Worm (Caenorhabditis elegans) whole organism, L3 larva: Measurements from ENCODE around the gene acly-1.

ENCODE experiments used
- R02D3.7 ChIP-seq: fragments of 150-350 bp; optimal IDR thresholded peaks from 2 replicates; lab custom pipeline; 2014; ENCODE audit warnings: missing biosample characterization, missing genetic modification characterization
- ZK546.5 ChIP-seq: sonication (generic microtip); optimal IDR thresholded peaks from 2 replicates; lab custom pipeline; 2017; ENCODE audit warnings: missing biosample characterization, missing genetic modification characterization
- aly-2 ChIP-seq: fragments of 150-350 bp; optimal IDR thresholded peaks from 2 replicates; lab custom pipeline; 2014; ENCODE audit warnings: missing biosample characterization, missing genetic modification characterization
- ama-1 ChIP-seq: fragments of 150-350 bp; optimal IDR thresholded peaks from 2 replicates; lab custom pipeline; 2018
- ceh-16 ChIP-seq: sonication (generic microtip); optimal IDR thresholded peaks from 2 replicates; lab custom pipeline; 2017; ENCODE audit warnings: missing biosample characterization, missing genetic modification characterization
- ceh-28 ChIP-seq: fragments of 150-350 bp; optimal IDR thresholded peaks from 2 replicates; lab custom pipeline; 2014; ENCODE audit warnings: missing biosample characterization, missing genetic modification reagents, missing genetic modification characterization
- daf-12 ChIP-seq: fragments of 150-350 bp; optimal IDR thresholded peaks from 2 replicates; lab custom pipeline; 2014; ENCODE audit warnings: missing biosample characterization, missing genetic modification reagents, missing genetic modification characterization
- egl-27 ChIP-seq: sonication (generic microtip); optimal IDR thresholded peaks from 4 replicates; lab custom pipeline; 2017; ENCODE audit warnings: missing biosample characterization, missing genetic modification reagents, missing genetic modification characterization
- egl-5 ChIP-seq: fragments of 150-350 bp; optimal IDR thresholded peaks from 2 replicates; lab custom pipeline; 2017; ENCODE audit warnings: missing biosample characterization, missing genetic modification reagents, missing genetic modification characterization, inconsistent platforms
- elt-1 ChIP-seq: fragments of 150-350 bp; optimal IDR thresholded peaks from 2 replicates; lab custom pipeline; 2014; ENCODE audit warnings: missing biosample characterization, missing genetic modification characterization
- elt-2 ChIP-seq: sonication (generic microtip); optimal IDR thresholded peaks from 2 replicates; lab custom pipeline; 2016; ENCODE audit warnings: missing genetic modification reagents, mild to moderate bottlenecking, missing genetic modification characterization, missing compliant biosample characterization
- elt-3 ChIP-seq, 3 experiments: fragments of 150-350 bp in 1 of 3; sonication (generic microtip) in 2 of 3; optimal IDR thresholded peaks; 2 replicates in 2 of 3; 4 replicates in 1 of 3; lab custom pipeline; 2014 to 2017; ENCODE audit warnings: missing biosample characterization in 3 of 3, missing genetic modification characterization in 3 of 3
- eor-1 ChIP-seq, 2 experiments: fragments of 150-350 bp; optimal IDR thresholded peaks; 2 replicates each; lab custom pipeline; 2014 to 2018; ENCODE audit warnings: missing biosample characterization in 2 of 2, missing genetic modification characterization in 2 of 2
- fkh-2 ChIP-seq: fragments of 150-350 bp; optimal IDR thresholded peaks from 2 replicates; lab custom pipeline; 2014; ENCODE audit warnings: missing biosample characterization, missing genetic modification reagents, missing genetic modification characterization
- fos-1 ChIP-seq: fragments of 150-350 bp; optimal IDR thresholded peaks from 2 replicates; lab custom pipeline; 2014; ENCODE audit warnings: missing biosample characterization, missing genetic modification characterization
- hmg-11 ChIP-seq: sonication (generic microtip); optimal IDR thresholded peaks from 2 replicates; lab custom pipeline; 2016; ENCODE audit warnings: missing genetic modification characterization, missing compliant biosample characterization
- jun-1 ChIP-seq: fragments of 150-350 bp; optimal IDR thresholded peaks from 2 replicates; lab custom pipeline; 2014; ENCODE audit warnings: missing biosample characterization, missing genetic modification reagents, missing genetic modification characterization
- lin-15B ChIP-seq: fragments of 150-350 bp; optimal IDR thresholded peaks from 2 replicates; lab custom pipeline; 2014; ENCODE audit warnings: missing biosample characterization, missing genetic modification characterization
- lin-39 ChIP-seq: fragments of 150-350 bp; optimal IDR thresholded peaks from 2 replicates; lab custom pipeline; 2018; ENCODE audit warnings: missing biosample characterization, missing genetic modification reagents, missing genetic modification characterization
- lsy-12 ChIP-seq: sonication (generic microtip); optimal IDR thresholded peaks from 2 replicates; lab custom pipeline; 2016; ENCODE audit warnings: mild to moderate bottlenecking, missing genetic modification characterization, missing compliant biosample characterization
- mdl-1 ChIP-seq: fragments of 150-350 bp; optimal IDR thresholded peaks from 2 replicates; lab custom pipeline; 2014; ENCODE audit warnings: missing biosample characterization, missing genetic modification characterization
- mml-1 ChIP-seq: fragments of 150-350 bp; sonication (generic microtip); optimal IDR thresholded peaks from 3 replicates; lab custom pipeline; 2014; ENCODE audit warnings: missing biosample characterization, missing genetic modification characterization
- nfya-1 ChIP-seq: sonication (generic microtip); optimal IDR thresholded peaks from 2 replicates; lab custom pipeline; 2017; ENCODE audit warnings: missing genetic modification characterization, mild to moderate bottlenecking, missing compliant biosample characterization, antibody characterized with exemption, moderate library complexity; ENCODE audit not compliant: insufficient read depth
- nhr-11 ChIP-seq: fragments of 150-350 bp; optimal IDR thresholded peaks from 2 replicates; lab custom pipeline; 2014; ENCODE audit warnings: missing biosample characterization, missing genetic modification characterization
- nhr-12 ChIP-seq: fragments of 150-350 bp; optimal IDR thresholded peaks from 2 replicates; lab custom pipeline; 2014; ENCODE audit warnings: missing biosample characterization, missing genetic modification characterization
- nhr-23 ChIP-seq: fragments of 150-350 bp; optimal IDR thresholded peaks from 2 replicates; lab custom pipeline; 2014; ENCODE audit warnings: missing biosample characterization, missing genetic modification reagents, missing genetic modification characterization
- nhr-237 ChIP-seq: fragments of 150-350 bp; optimal IDR thresholded peaks from 2 replicates; lab custom pipeline; 2014; ENCODE audit warnings: missing biosample characterization, missing genetic modification characterization
- nhr-25 ChIP-seq: sonication (generic microtip); optimal IDR thresholded peaks from 2 replicates; lab custom pipeline; 2017; ENCODE audit warnings: missing biosample characterization, missing genetic modification characterization
- nhr-28 ChIP-seq: fragments of 150-350 bp; optimal IDR thresholded peaks from 2 replicates; lab custom pipeline; 2014; ENCODE audit warnings: missing biosample characterization, missing genetic modification characterization
- nhr-43 ChIP-seq: sonication (generic microtip); optimal IDR thresholded peaks from 2 replicates; lab custom pipeline; 2016; ENCODE audit warnings: mild to moderate bottlenecking, missing genetic modification characterization, missing compliant biosample characterization; ENCODE audit not compliant: poor library complexity, severe bottlenecking
- nhr-67 ChIP-seq: fragments of 150-350 bp; optimal IDR thresholded peaks from 2 replicates; lab custom pipeline; 2014; ENCODE audit warnings: missing biosample characterization, missing genetic modification characterization
- pha-4 ChIP-seq: fragments of 150-350 bp; optimal IDR thresholded peaks from 2 replicates; lab custom pipeline; 2014; ENCODE audit warnings: missing biosample characterization, missing genetic modification reagents, missing genetic modification characterization
- sea-2 ChIP-seq: fragments of 150-350 bp; sonication (generic microtip); optimal IDR thresholded peaks from 4 replicates; lab custom pipeline; 2014; ENCODE audit warnings: missing biosample characterization, missing genetic modification reagents, missing genetic modification characterization
- skn-1 ChIP-seq: fragments of 150-350 bp; optimal IDR thresholded peaks from 2 replicates; lab custom pipeline; 2014; ENCODE audit warnings: missing biosample characterization, missing genetic modification characterization
- snpc-4 ChIP-seq: fragments of 150-350 bp; optimal IDR thresholded peaks from 2 replicates; lab custom pipeline; 2014; ENCODE audit warnings: missing biosample characterization, missing genetic modification characterization
- tbx-2 ChIP-seq: sonication (generic microtip); optimal IDR thresholded peaks from 2 replicates; lab custom pipeline; 2016; ENCODE audit warnings: mild to moderate bottlenecking, missing genetic modification characterization, missing compliant biosample characterization
- unc-39 ChIP-seq: sonication (generic microtip); optimal IDR thresholded peaks from 4 replicates; lab custom pipeline; 2017; ENCODE audit warnings: missing biosample characterization, missing genetic modification characterization
- unc-62 ChIP-seq: fragments of 150-350 bp; sonication (generic microtip); optimal IDR thresholded peaks from 4 replicates; lab custom pipeline; 2014; ENCODE audit warnings: missing biosample characterization, missing genetic modification reagents, missing genetic modification characterization
- zag-1 ChIP-seq: fragments of 150-350 bp; optimal IDR thresholded peaks from 2 replicates; lab custom pipeline; 2014; ENCODE audit warnings: missing biosample characterization, missing genetic modification characterization
- ztf-11 ChIP-seq: fragments of 150-350 bp; optimal IDR thresholded peaks from 2 replicates; lab custom pipeline; 2014; ENCODE audit warnings: missing biosample characterization, missing genetic modification characterization
- ztf-4 ChIP-seq: fragments of 150-350 bp; optimal IDR thresholded peaks from 2 replicates; lab custom pipeline; 2014; ENCODE audit warnings: missing biosample characterization, missing genetic modification characterization

Gene acly-1

DNA sequence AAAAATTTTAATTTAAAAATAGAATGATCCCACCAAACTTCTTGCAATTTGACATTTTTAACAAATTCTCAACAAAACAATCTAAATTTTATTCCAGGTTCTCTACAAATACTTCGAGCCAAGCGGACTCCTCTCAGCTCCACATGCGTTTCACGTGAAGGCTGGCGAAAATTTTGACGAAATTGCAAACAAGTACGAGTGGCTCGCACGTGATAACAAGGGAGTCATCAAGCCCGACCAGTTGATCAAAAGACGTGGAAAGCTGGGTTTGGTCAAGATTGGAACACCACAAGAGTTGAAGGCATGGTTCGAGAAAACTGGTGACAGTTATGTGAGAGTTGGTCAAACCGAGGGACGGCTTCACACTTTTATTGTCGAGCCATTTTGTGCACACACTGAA lies 295 bp downstream of the acly-1 start:
- TF ChIP-seq nhr-43 (no peak), snpc-4 (tag; lab: Kevin White, UChicago) (no peak), R02D3.7 (no peak), tbx-2 (tag; lab: Kevin White, UChicago) (no peak), unc-62 (no peak), eor-1 (tag; optimal IDR thresholded peaks at IDR 0.05; lab: Kevin White, UChicago) (no peak), mml-1 (tag; lab: Kevin White, UChicago) (peak; percentile 67), elt-2 (peak; percentile 19)
- TF ChIP-seq, all 47 proteins: peak for 2

DNA sequence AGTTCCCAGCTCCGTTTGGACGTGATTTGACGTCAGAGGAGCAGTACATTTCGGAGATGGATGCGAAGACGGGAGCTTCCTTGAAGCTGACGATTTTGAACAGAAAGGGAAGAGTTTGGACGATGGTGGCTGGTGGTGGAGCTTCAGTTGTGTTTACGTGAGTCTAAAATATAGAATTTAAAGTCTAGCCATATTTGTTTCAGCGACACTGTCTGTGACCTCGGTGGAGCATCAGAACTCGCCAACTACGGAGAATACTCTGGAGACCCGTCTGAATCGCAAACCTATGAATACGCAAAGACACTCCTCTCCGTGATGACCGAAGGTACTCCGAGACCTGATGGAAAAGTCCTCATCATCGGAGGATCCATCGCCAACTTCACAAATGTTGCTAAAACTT lies 1.2 kb downstream of the acly-1 start:
- TF ChIP-seq ama-1 (lab: Kevin White, UChicago), result no peak
- TF ChIP-seq nhr-11, result no peak
- no peak for TF ChIP-seq nhr-67 (tag; lab: Kevin White, UChicago)
- TF ChIP-seq eor-1 (tag; optimal IDR thresholded peaks at IDR 0.05; lab: Kevin White, UChicago), result no peak
- no peak for TF ChIP-seq lsy-12
- TF ChIP-seq nhr-23 (tag; lab: Kevin White, UChicago), result no peak
- no peak for TF ChIP-seq snpc-4 (tag; lab: Kevin White, UChicago)
- TF ChIP-seq skn-1 (tag; lab: Kevin White, UChicago), result no peak
- no peak for TF ChIP-seq elt-1 (tag; lab: Kevin White, UChicago)
- TF ChIP-seq aly-2, result no peak

- no peak for TF ChIP-seq egl-5 (tag; lab: Kevin White, UChicago)
- TF ChIP-seq lin-15B (tag; lab: Kevin White, UChicago), result no peak
- no peak for TF ChIP-seq lsy-12
- TF ChIP-seq ZK546.5 (tag; lab: Kevin White, UChicago), result no peak
- TF ChIP-seq daf-12 (tag; lab: Kevin White, UChicago), result no peak
- TF ChIP-seq elt-3 (tag; optimal IDR thresholded peaks at IDR 0.05; lab: Kevin White, UChicago), result no peak
- no peak for TF ChIP-seq eor-1 (tag; optimal IDR thresholded peaks at IDR 0.05; lab: Kevin White, UChicago)
- TF ChIP-seq ceh-28, result no peak
- no peak for TF ChIP-seq elt-2
- TF ChIP-seq tbx-2 (tag; lab: Kevin White, UChicago), result no peak
- TF ChIP-seq jun-1 (tag; lab: Kevin White, UChicago), result no peak
Observed at ce11 chrX:1483229-1483628, 3.9 kb downstream of the acly-1 start.

DNA sequence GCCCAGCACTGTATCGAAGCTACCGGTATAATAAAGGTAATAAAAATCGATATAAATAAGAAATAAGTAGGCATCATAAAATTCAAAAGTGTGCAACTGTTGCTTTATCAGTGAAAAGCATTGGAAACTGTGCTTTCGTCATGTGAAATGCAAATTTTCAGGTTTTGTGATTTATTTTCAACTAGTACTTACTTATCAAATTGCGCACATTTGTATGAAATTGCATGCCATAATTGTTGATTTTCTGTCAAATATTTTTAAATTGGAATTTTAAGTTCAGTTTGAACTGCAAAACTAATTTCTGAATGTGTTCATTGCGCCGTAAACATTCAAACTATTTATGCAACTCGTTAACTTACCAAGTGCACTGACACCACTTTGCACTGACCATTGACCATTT lies 6.4 kb downstream of the acly-1 start, which contains the start of gene D1005.4:
Gene D1005.4 (minus strand): TSS at position 101 of the 400 bp plus-strand sequence.
- TF ChIP-seq lin-39 (no peak), nhr-11 (no peak), nhr-28 (tag; lab: Kevin White, UChicago) (no peak), nhr-12 (tag; lab: Kevin White, UChicago) (no peak), jun-1 (tag; lab: Kevin White, UChicago) (no peak), lin-15B (tag; lab: Kevin White, UChicago) (no peak), ceh-16 (tag; lab: Kevin White, UChicago) (no peak), daf-12 (tag; lab: Kevin White, UChicago) (no peak), fkh-2 (tag; lab: Kevin White, UChicago) (no peak), skn-1 (tag; lab: Kevin White, UChicago) (no peak), nhr-67 (tag; lab: Kevin White, UChicago) (no peak), hmg-11 (tag; lab: Kevin White, UChicago) (no peak), egl-27 (no peak), unc-39 (tag; lab: Kevin White, UChicago) (no peak), unc-62 (no peak), sea-2 (GFP tag; lab: Kevin White, UChicago) (no peak), ztf-11 (tag; lab: Kevin White, UChicago) (no peak), mdl-1 (tag; lab: Kevin White, UChicago) (no peak), ZK546.5 (tag; lab: Kevin White, UChicago) (no peak), tbx-2 (tag; lab: Kevin White, UChicago) (no peak)

- TF ChIP-seq mml-1 (tag; lab: Kevin White, UChicago), result no peak
- TF ChIP-seq fos-1 (tag; lab: Kevin White, UChicago), result peak; percentile 1
- no peak for TF ChIP-seq nhr-28 (tag; lab: Kevin White, UChicago)
- no peak for TF ChIP-seq zag-1 (tag; lab: Kevin White, UChicago)
- TF ChIP-seq nfya-1 (tag; lab: Kevin White, UChicago), result peak; percentile 72
- TF ChIP-seq lsy-12, result no peak
- TF ChIP-seq pha-4, result peak; percentile 88
- no peak for TF ChIP-seq ama-1 (lab: Kevin White, UChicago)
- TF ChIP-seq unc-39 (tag; lab: Kevin White, UChicago), result no peak
- TF ChIP-seq ceh-16 (tag; lab: Kevin White, UChicago), result no peak
- no peak for TF ChIP-seq elt-1 (tag; lab: Kevin White, UChicago)
- TF ChIP-seq nhr-67 (tag; lab: Kevin White, UChicago), result no peak
- no peak for TF ChIP-seq eor-1 (tag; optimal IDR thresholded peaks at IDR 0.05; lab: Kevin White, UChicago)
- no peak for TF ChIP-seq R02D3.7
- TF ChIP-seq ztf-4 (tag; lab: Kevin White, UChicago), result peak; percentile 4
- peak; percentile 91 for TF ChIP-seq nhr-25
- no peak for TF ChIP-seq aly-2
- TF ChIP-seq ztf-11 (tag; lab: Kevin White, UChicago), result no peak
- TF ChIP-seq tbx-2 (tag; lab: Kevin White, UChicago), result no peak
- TF ChIP-seq jun-1 (tag; lab: Kevin White, UChicago), result peak; percentile 68
- TF ChIP-seq egl-27, result no peak
- no peak for TF ChIP-seq lin-15B (tag; lab: Kevin White, UChicago)
- TF ChIP-seq nhr-237 (tag; lab: Kevin White, UChicago), result no peak
- TF ChIP-seq ceh-28, result peak; percentile 81
- peak; percentile 84 for TF ChIP-seq nhr-23 (tag; lab: Kevin White, UChicago)
- TF ChIP-seq fkh-2 (tag; lab: Kevin White, UChicago), result no peak
- no peak for TF ChIP-seq daf-12 (tag; lab: Kevin White, UChicago)
- no peak for TF ChIP-seq egl-5 (tag; lab: Kevin White, UChicago)
Observed at ce11 chrX:1486135-1486648, 6.8 kb downstream of the acly-1 start, which contains the start of the genes D1005.10 and dhs-25. TSS of gene D1005.10 (minus strand) at chrX:1486185. TSS of gene dhs-25 (plus strand) at chrX:1486532.
